Worm (Caenorhabditis elegans): ENCODE data around the gene ZK666.15.

ZK666.15 gene

ce11 chrII:10510242-10510641 is 23.4 kb downstream of the ZK666.15 start, which contains the start of gene F59B10.3:
F59B10.3 (plus strand) TSS chrII:10510542.
- no peak for TF ChIP-seq mml-1 (tag; optimal IDR thresholded peaks at IDR 0.05)
- TF ChIP-seq egl-27 (tag; optimal IDR thresholded peaks at IDR 0.05), result no peak
- no peak for TF ChIP-seq ceh-16 (tag; optimal IDR thresholded peaks at IDR 0.05)
- no peak for TF ChIP-seq lin-15B (tag; optimal IDR thresholded peaks at IDR 0.05)
- no peak for TF ChIP-seq nhr-67 (tag; optimal IDR thresholded peaks at IDR 0.05)
- TF ChIP-seq tbx-2 (tag; optimal IDR thresholded peaks at IDR 0.05), result no peak
- no peak for TF ChIP-seq nhr-12 (tag; optimal IDR thresholded peaks at IDR 0.05)
- peak; percentile 63 for TF ChIP-seq pha-4 (tag; optimal IDR thresholded peaks at IDR 0.05)
- no peak for TF ChIP-seq nfya-1 (tag; optimal IDR thresholded peaks at IDR 0.05; ENCODE audit: insufficient read depth)

- TF ChIP-seq mml-1 (tag; optimal IDR thresholded peaks at IDR 0.05) (no peak), R02D3.7 (tag; optimal IDR thresholded peaks at IDR 0.05) (no peak), mdl-1 (tag; optimal IDR thresholded peaks at IDR 0.05) (no peak), nhr-28 (tag; optimal IDR thresholded peaks at IDR 0.05) (no peak), fos-1 (tag; optimal IDR thresholded peaks at IDR 0.05) (no peak)
Observed at ce11 chrII:10513377-10513776, 26.5 kb downstream of the ZK666.15 start.

- no peak for TF ChIP-seq ceh-82 (tag; optimal IDR thresholded peaks at IDR 0.05)
- no peak for TF ChIP-seq ceh-9 (tag; optimal IDR thresholded peaks at IDR 0.05)
- TF ChIP-seq sea-2 (GFP tag; optimal IDR thresholded peaks at IDR 0.05), result no peak
- TF ChIP-seq ceh-28 (tag; optimal IDR thresholded peaks at IDR 0.05), result peak; percentile 2
- no peak for TF ChIP-seq lsy-12 (tag; optimal IDR thresholded peaks at IDR 0.05)
- no peak for TF ChIP-seq egl-5 (tag; optimal IDR thresholded peaks at IDR 0.05)
- no peak for TF ChIP-seq mdl-1 (tag; optimal IDR thresholded peaks at IDR 0.05)
- peak; percentile 54 for TF ChIP-seq nhr-23 (tag; optimal IDR thresholded peaks at IDR 0.05)
Observed at ce11 chrII:10515422-10515821, 28.6 kb downstream of the ZK666.15 start.

ce11 chrII:10516375-10516774 is 29.5 kb downstream of the ZK666.15 start:
- TF ChIP-seq pha-4 (tag; optimal IDR thresholded peaks at IDR 0.05) (no peak), nhr-23 (tag; optimal IDR thresholded peaks at IDR 0.05) (peak; percentile 40)

ce11 chrII:10519017-10519416 is 32.2 kb downstream of the ZK666.15 start, which contains the start of gene F59B10.4:
F59B10.4 (minus strand) TSS chrII:10519117.
- TF ChIP-seq egl-5 (tag; optimal IDR thresholded peaks at IDR 0.05) (no peak), aly-2 (tag; optimal IDR thresholded peaks at IDR 0.05) (no peak), daf-12 (tag; optimal IDR thresholded peaks at IDR 0.05) (no peak), egl-27 (tag; optimal IDR thresholded peaks at IDR 0.05) (no peak), pha-4 (tag; optimal IDR thresholded peaks at IDR 0.05) (no peak), elt-3 (tag; optimal IDR thresholded peaks at IDR 0.05) (no peak), ztf-4 (tag; optimal IDR thresholded peaks at IDR 0.05) (no peak), hmg-11 (tag; optimal IDR thresholded peaks at IDR 0.05) (no peak)

ce11 chrII:10519863-10520262 is 33.0 kb downstream of the ZK666.15 start:
- TF ChIP-seq nhr-67 (tag; optimal IDR thresholded peaks at IDR 0.05) (no peak), skn-1 (tag; optimal IDR thresholded peaks at IDR 0.05) (no peak), mdl-1 (tag; optimal IDR thresholded peaks at IDR 0.05) (no peak), lsy-12 (tag; optimal IDR thresholded peaks at IDR 0.05) (no peak), zag-1 (tag; optimal IDR thresholded peaks at IDR 0.05) (no peak), egl-27 (tag; optimal IDR thresholded peaks at IDR 0.05) (no peak), unc-62 (GFP tag; optimal IDR thresholded peaks at IDR 0.05) (no peak), aly-2 (tag; optimal IDR thresholded peaks at IDR 0.05) (no peak), daf-12 (tag; optimal IDR thresholded peaks at IDR 0.05) (no peak), nhr-12 (tag; optimal IDR thresholded peaks at IDR 0.05) (no peak), eor-1 (tag; optimal IDR thresholded peaks at IDR 0.05) (no peak), elt-1 (tag; optimal IDR thresholded peaks at IDR 0.05) (no peak), unc-39 (tag; optimal IDR thresholded peaks at IDR 0.05) (no peak), nfya-1 (tag; optimal IDR thresholded peaks at IDR 0.05; ENCODE audit: insufficient read depth) (no peak), nhr-23 (tag; optimal IDR thresholded peaks at IDR 0.05) (no peak)

ce11 chrII:10523031-10523430 is 36.2 kb downstream of the ZK666.15 start:
- TF ChIP-seq ztf-11 (tag; optimal IDR thresholded peaks at IDR 0.05) (no peak), nhr-23 (tag; optimal IDR thresholded peaks at IDR 0.05) (peak; percentile 55)
